Worm (Caenorhabditis elegans) whole organism, late embryonic: ENCODE results near the gene mrpl-11.

ENCODE experiments used
- C08G9.2 ChIP-seq: sonication (generic microtip); optimal IDR thresholded peaks from 2 replicates; lab custom pipeline; 2016; ENCODE audit warnings: mild to moderate bottlenecking, missing genetic modification characterization, moderate library complexity, missing compliant biosample characterization
- C38D4.7 ChIP-seq: fragments of 200-800 bp; sonication (Bioruptor generic); optimal IDR thresholded peaks from 2 replicates; lab custom pipeline; 2018; ENCODE audit warnings: mild to moderate bottlenecking, missing genetic modification characterization, moderate library complexity, missing compliant biosample characterization
- F13H6.1 ChIP-seq: sonication (generic microtip); optimal IDR thresholded peaks from 2 replicates; lab custom pipeline; 2016; ENCODE audit warnings: missing genetic modification characterization, missing compliant biosample characterization
- K02D7.2 ChIP-seq: sonication (generic microtip); optimal IDR thresholded peaks from 2 replicates; lab custom pipeline; 2017; ENCODE audit warnings: mild to moderate bottlenecking, missing genetic modification characterization, missing compliant biosample characterization
- K09A11.1 ChIP-seq: sonication (generic microtip); optimal IDR thresholded peaks from 2 replicates; lab custom pipeline; 2017; ENCODE audit warnings: antibody characterized with exemption, mild to moderate bottlenecking, missing genetic modification characterization, missing compliant biosample characterization; ENCODE audit not compliant: insufficient read depth
- T23F11.4 ChIP-seq: fragments of 200-800 bp; sonication (Bioruptor generic); optimal IDR thresholded peaks from 2 replicates; lab custom pipeline; 2018; ENCODE audit warnings: mild to moderate bottlenecking, missing genetic modification characterization, missing compliant biosample characterization
- ahr-1 ChIP-seq: sonication (generic microtip); optimal IDR thresholded peaks from 2 replicates; lab custom pipeline; 2016; ENCODE audit warnings: missing genetic modification characterization, missing compliant biosample characterization
- ama-1 ChIP-seq: fragments of 150-350 bp; optimal IDR thresholded peaks from 2 replicates; lab custom pipeline; 2014
- ceh-22 ChIP-seq: sonication (generic microtip); optimal IDR thresholded peaks from 2 replicates; lab custom pipeline; 2017; ENCODE audit warnings: missing biosample characterization, missing genetic modification characterization
- ceh-31 ChIP-seq: sonication (generic microtip); optimal IDR thresholded peaks from 2 replicates; lab custom pipeline; 2016; ENCODE audit warnings: missing genetic modification characterization, missing compliant biosample characterization
- ceh-6 ChIP-seq: fragments of 200-800 bp; sonication (Bioruptor generic); optimal IDR thresholded peaks from 2 replicates; lab custom pipeline; 2018; ENCODE audit warnings: mild to moderate bottlenecking, missing genetic modification characterization, missing compliant biosample characterization
- ceh-9 ChIP-seq: sonication (generic microtip); optimal IDR thresholded peaks from 2 replicates; lab custom pipeline; 2016; ENCODE audit warnings: mild to moderate bottlenecking, missing genetic modification characterization, inconsistent platforms, missing compliant biosample characterization
- dve-1 ChIP-seq: sonication (generic microtip); optimal IDR thresholded peaks from 2 replicates; lab custom pipeline; 2017; ENCODE audit warnings: antibody characterized with exemption, mild to moderate bottlenecking, missing genetic modification characterization, missing compliant biosample characterization
- elt-2 ChIP-seq: sonication (generic microtip); optimal IDR thresholded peaks from 2 replicates; lab custom pipeline; 2016; ENCODE audit warnings: missing genetic modification reagents, missing genetic modification characterization, missing compliant biosample characterization
- elt-4 ChIP-seq: sonication (generic microtip); optimal IDR thresholded peaks from 2 replicates; lab custom pipeline; 2016; ENCODE audit warnings: missing genetic modification characterization, missing compliant biosample characterization
- eyg-1 ChIP-seq: sonication (generic microtip); optimal IDR thresholded peaks from 2 replicates; lab custom pipeline; 2016; ENCODE audit warnings: missing genotype, missing genetic modification characterization, missing compliant biosample characterization
- fkh-10 ChIP-seq: fragments of 150-350 bp; optimal IDR thresholded peaks from 2 replicates; lab custom pipeline; 2014; ENCODE audit warnings: missing biosample characterization, missing genetic modification reagents, missing genetic modification characterization
- fkh-6 ChIP-seq: sonication (generic microtip); optimal IDR thresholded peaks from 2 replicates; lab custom pipeline; 2016; ENCODE audit warnings: missing genetic modification characterization, missing compliant biosample characterization
- hlh-15 ChIP-seq: sonication (generic microtip); optimal IDR thresholded peaks from 2 replicates; lab custom pipeline; 2016; ENCODE audit warnings: missing genetic modification characterization, missing compliant biosample characterization
- hlh-8 ChIP-seq: sonication (generic microtip); optimal IDR thresholded peaks from 2 replicates; lab custom pipeline; 2016; ENCODE audit warnings: missing genotype, missing genetic modification characterization, missing compliant biosample characterization
- lim-6 ChIP-seq: sonication (generic microtip); optimal IDR thresholded peaks from 2 replicates; lab custom pipeline; 2016; ENCODE audit warnings: missing genetic modification characterization, missing compliant biosample characterization
- nhr-232 ChIP-seq: sonication (generic microtip); optimal IDR thresholded peaks from 2 replicates; lab custom pipeline; 2016; ENCODE audit warnings: missing genetic modification characterization, missing compliant biosample characterization
- npax-4 ChIP-seq: sonication (generic microtip); optimal IDR thresholded peaks from 2 replicates; lab custom pipeline; 2016; ENCODE audit warnings: missing genetic modification characterization, missing compliant biosample characterization
- pag-3 ChIP-seq: sonication (generic microtip); optimal IDR thresholded peaks from 2 replicates; lab custom pipeline; 2016; ENCODE audit warnings: missing compliant biosample characterization, missing genetic modification characterization, borderline replicate concordance
- pat-9 ChIP-seq: fragments of 200-800 bp; sonication (Bioruptor generic); optimal IDR thresholded peaks from 2 replicates; lab custom pipeline; 2018; ENCODE audit warnings: mild to moderate bottlenecking, missing genetic modification characterization, moderate library complexity, missing compliant biosample characterization
- pha-2 ChIP-seq: sonication (generic microtip); optimal IDR thresholded peaks from 2 replicates; lab custom pipeline; 2017; ENCODE audit warnings: mild to moderate bottlenecking, missing genetic modification characterization, missing compliant biosample characterization
- pha-4 ChIP-seq: fragments of 150-350 bp; optimal IDR thresholded peaks from 2 replicates; lab custom pipeline; 2018; ENCODE audit warnings: missing biosample characterization, missing genetic modification reagents, missing genetic modification characterization
- pros-1 ChIP-seq: fragments of 150-350 bp; optimal IDR thresholded peaks from 2 replicates; lab custom pipeline; 2014; ENCODE audit warnings: missing biosample characterization, missing genetic modification reagents, missing genetic modification characterization
- rnt-1 ChIP-seq: sonication (generic microtip); optimal IDR thresholded peaks from 2 replicates; lab custom pipeline; 2016; ENCODE audit warnings: missing genetic modification characterization, missing compliant biosample characterization
- sox-2 ChIP-seq: fragments of 200-800 bp; sonication (Bioruptor generic); IDR thresholded peaks from 2 replicates; pipeline ENCODE4 v1.3.6; 2022; ENCODE audit warnings: missing genetic modification reagents, missing genetic modification characterization, missing compliant biosample characterization
- sox-4 ChIP-seq: sonication (generic microtip); optimal IDR thresholded peaks from 2 replicates; lab custom pipeline; 2017; ENCODE audit warnings: mild to moderate bottlenecking, missing genetic modification characterization, inconsistent platforms, missing compliant biosample characterization
- syd-9 ChIP-seq: sonication (generic microtip); optimal IDR thresholded peaks from 2 replicates; lab custom pipeline; 2016; ENCODE audit warnings: mild to moderate bottlenecking, missing genetic modification characterization, moderate library complexity, missing compliant biosample characterization
- tbx-2 ChIP-seq: sonication (generic microtip); optimal IDR thresholded peaks from 2 replicates; lab custom pipeline; 2016; ENCODE audit warnings: missing genetic modification characterization, missing compliant biosample characterization
- tbx-7 ChIP-seq: sonication (generic microtip); optimal IDR thresholded peaks from 2 replicates; lab custom pipeline; 2016; ENCODE audit warnings: missing genotype, missing genetic modification characterization, missing compliant biosample characterization
- ttx-3 ChIP-seq: sonication (generic microtip); optimal IDR thresholded peaks from 2 replicates; lab custom pipeline; 2016; ENCODE audit warnings: missing genetic modification reagents, missing genetic modification characterization, missing compliant biosample characterization
- unc-3 ChIP-seq, 2 experiments: fragments of 200-800 bp in 1 of 2; sonication (Bioruptor generic) in 1 of 2; sonication (generic microtip) in 1 of 2; conservative IDR thresholded peaks in 1 of 2; optimal IDR thresholded peaks in 1 of 2; 2 replicates each; pipeline versions ENCODE4 v1.3.6 to Lab custom; 2016 to 2022; ENCODE audit warnings: missing compliant biosample characterization in 2 of 2, missing genetic modification characterization in 2 of 2, missing genetic modification reagents in 1 of 2
- unc-42 ChIP-seq: sonication (generic microtip); optimal IDR thresholded peaks from 2 replicates; lab custom pipeline; 2016; ENCODE audit warnings: missing genotype, missing genetic modification characterization, missing compliant biosample characterization
- ztf-16 ChIP-seq: sonication (generic microtip); optimal IDR thresholded peaks from 2 replicates; lab custom pipeline; 2017; ENCODE audit warnings: missing genetic modification characterization, missing compliant biosample characterization

The mrpl-11 gene

DNA sequence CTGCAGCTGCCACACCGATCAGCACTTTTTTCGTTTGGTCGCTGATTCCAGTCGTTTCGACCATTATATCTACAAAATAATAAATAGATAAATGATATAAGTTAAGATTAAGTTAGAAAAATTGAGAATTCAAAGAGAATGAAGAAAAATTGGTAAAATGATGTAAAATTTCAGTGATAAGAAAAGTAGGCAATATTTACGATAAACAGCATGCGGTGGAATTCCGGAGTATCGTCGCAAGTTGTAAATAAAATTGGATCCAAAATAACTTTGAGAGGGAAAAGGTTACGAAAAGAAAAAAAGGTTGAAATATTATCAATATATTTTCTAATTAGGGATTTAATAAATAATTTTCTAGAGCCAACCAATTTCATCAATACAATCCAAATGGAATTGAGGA is 37.2 kb downstream of the mrpl-11 start, which contains the start of gene tomm-70:
Gene tomm-70, minus strand, starts transcription at position 69 of the 400 bp plus-strand sequence.
- no peak for TF ChIP-seq rnt-1
- no peak for TF ChIP-seq pat-9 (tag; lab: Kevin White, UChicago)
- no peak for TF ChIP-seq hlh-15 (tag; lab: Kevin White, UChicago)
- TF ChIP-seq hlh-8 (tag; lab: Kevin White, UChicago): no peak
- TF ChIP-seq elt-4: no peak
- TF ChIP-seq sox-4: no peak
- peak; percentile 21 for TF ChIP-seq elt-2 (tag; lab: Kevin White, UChicago)

DNA sequence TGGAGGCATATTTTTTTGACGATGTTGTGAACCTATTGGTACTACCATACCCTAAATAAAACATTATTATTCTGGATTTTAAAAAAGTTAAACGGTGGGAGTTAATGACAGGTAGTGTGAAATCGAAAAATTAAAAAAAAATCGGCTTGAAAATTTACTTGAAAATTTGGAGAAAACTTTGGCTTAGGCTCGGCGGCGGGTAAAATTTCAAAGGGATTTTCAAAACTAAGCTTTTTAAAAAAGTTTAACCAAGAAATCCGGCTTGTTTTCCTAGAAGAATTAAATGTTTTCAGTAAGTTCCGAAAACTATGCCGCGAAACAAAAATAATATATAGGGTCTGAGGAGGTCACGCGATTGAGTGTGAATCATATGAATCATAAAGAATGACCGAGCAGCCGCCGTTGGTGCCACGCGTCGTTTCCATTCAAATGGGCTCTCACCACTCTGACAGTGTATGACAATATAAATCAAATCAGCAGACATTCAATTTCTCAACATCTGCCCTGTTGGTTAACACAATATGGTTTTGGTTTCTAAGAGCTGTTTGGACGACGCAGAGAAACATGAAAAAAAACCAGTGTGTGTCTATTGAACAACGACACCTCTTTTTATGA is 43.7 kb downstream of the mrpl-11 start, which contains the start of gene aak-1:
Gene aak-1, minus strand, starts transcription at position 51 of the 615 bp plus-strand sequence.
- TF ChIP-seq hlh-8 (tag; lab: Kevin White, UChicago): peak; percentile 14
- no peak for TF ChIP-seq pros-1 (tag; lab: Kevin White, UChicago)

DNA sequence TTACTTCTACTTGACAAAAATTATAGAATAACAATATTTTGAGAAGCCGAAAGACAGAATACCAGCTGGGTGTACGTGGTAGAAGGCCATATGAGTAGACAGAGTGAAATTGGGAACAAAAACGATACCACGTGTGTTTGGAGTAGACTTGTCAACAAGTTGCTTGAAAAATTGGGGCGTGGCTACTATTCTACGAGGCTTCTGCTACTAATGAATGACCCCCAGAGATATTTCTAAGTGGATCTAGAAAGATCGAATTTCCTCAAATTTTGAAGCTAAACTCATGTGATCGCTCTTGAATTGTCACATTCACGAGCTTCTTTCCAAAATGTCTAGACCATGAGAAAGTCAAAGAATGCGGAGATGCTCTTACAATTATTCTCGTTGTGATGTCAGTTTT is 44.6 kb downstream of the mrpl-11 start:
- no peak for TF ChIP-seq syd-9 (tag; lab: Kevin White, UChicago)
- TF ChIP-seq, all 69 proteins: peak for 0

DNA sequence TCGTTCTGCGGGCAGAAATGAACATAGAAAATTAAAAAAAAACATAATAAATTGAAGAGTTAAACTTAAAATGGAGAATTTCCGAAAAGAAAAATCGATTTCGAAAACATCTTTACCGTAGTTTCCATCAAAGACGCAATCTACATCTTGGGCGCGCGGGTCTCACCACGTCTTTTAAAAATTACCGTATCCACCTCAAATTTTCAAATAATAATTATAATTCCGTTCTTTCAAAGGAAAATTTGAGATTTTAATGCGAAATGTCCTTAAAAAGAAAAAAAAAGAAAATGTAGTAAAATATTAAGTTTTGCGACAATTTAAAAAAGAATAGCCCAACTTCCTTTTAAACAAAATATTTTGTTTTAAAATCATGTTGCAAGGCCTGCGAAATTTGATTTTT is 45.7 kb downstream of the mrpl-11 start:
- TF ChIP-seq tbx-2 (tag; lab: Kevin White, UChicago) (no peak), ceh-31 (tag; lab: Kevin White, UChicago) (no peak), K02D7.2 (tag; lab: Kevin White, UChicago) (no peak), pag-3 (tag; lab: Kevin White, UChicago) (no peak), pha-4 (tag; lab: Kevin White, UChicago) (no peak), rnt-1 (no peak), pha-2 (no peak), unc-3 (GFP tag; conservative IDR thresholded peaks at IDR 0.05; lab: Robert Waterston, UW) (no peak), unc-3 (tag; optimal IDR thresholded peaks at IDR 0.05; lab: Kevin White, UChicago) (no peak), tbx-7 (tag; lab: Kevin White, UChicago) (no peak), ceh-22 (tag; lab: Kevin White, UChicago) (no peak), ttx-3 (tag; lab: Kevin White, UChicago) (no peak), sox-2 (GFP tag; lab: Robert Waterston, UW) (no peak), unc-42 (tag; lab: Kevin White, UChicago) (no peak)
- TF ChIP-seq, all 69 proteins: peak for 0

ce11 chrIII:8765030-8765429 is 47.6 kb downstream of the mrpl-11 start:
- TF ChIP-seq hlh-8 (tag; lab: Kevin White, UChicago) (peak; percentile 71), lim-6 (tag; lab: Kevin White, UChicago) (no peak), ztf-16 (tag; lab: Kevin White, UChicago) (no peak)

DNA sequence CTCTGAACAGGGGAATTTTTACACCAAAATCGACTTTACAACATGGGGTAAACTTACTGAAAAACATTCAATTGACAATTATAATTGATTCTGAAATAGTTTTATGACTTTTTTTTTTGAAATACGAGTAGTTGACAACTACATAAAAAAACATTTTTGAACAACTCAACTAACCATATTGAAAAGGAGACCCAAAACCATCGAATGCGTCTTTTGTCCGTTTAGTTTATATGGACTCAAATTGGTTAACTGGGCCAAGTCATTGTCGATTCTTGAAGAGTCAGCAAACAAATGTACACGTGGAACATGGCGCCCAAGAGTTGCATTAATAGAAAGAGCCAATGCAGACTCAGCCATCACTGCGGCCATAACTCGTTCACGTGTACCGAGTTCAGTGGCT is 49.0 kb downstream of the mrpl-11 start:
- TF ChIP-seq ztf-16 (tag; lab: Kevin White, UChicago) (no peak), npax-4 (tag; lab: Kevin White, UChicago) (no peak)

ce11 chrIII:8767292-8767829 is 49.9 kb downstream of the mrpl-11 start, which contains the start of gene mig-22:
Gene mig-22 (minus strand): TSS chrIII:8767342.
- no peak for TF ChIP-seq fkh-6 (tag; lab: Kevin White, UChicago)
- no peak for TF ChIP-seq ahr-1 (tag; lab: Kevin White, UChicago)
- no peak for TF ChIP-seq ttx-3 (tag; lab: Kevin White, UChicago)
- TF ChIP-seq C08G9.2 (tag; lab: Kevin White, UChicago): no peak
- no peak for TF ChIP-seq elt-2 (tag; lab: Kevin White, UChicago)
- TF ChIP-seq ama-1: no peak
- no peak for TF ChIP-seq ceh-9
- no peak for TF ChIP-seq C38D4.7
- TF ChIP-seq tbx-2 (tag; lab: Kevin White, UChicago): no peak
- no peak for TF ChIP-seq F13H6.1 (tag; lab: Kevin White, UChicago)
- no peak for TF ChIP-seq fkh-10 (GFP tag; lab: Kevin White, UChicago)
- no peak for TF ChIP-seq unc-42 (tag; lab: Kevin White, UChicago)
- no peak for TF ChIP-seq ceh-6
- TF ChIP-seq K09A11.1 (tag; lab: Kevin White, UChicago): no peak
- TF ChIP-seq T23F11.4 (GFP tag; lab: Kevin White, UChicago): no peak
- TF ChIP-seq dve-1 (tag; lab: Kevin White, UChicago): no peak
- no peak for TF ChIP-seq hlh-15 (tag; lab: Kevin White, UChicago)
- TF ChIP-seq nhr-232 (tag; lab: Kevin White, UChicago): no peak
- TF ChIP-seq unc-3 (GFP tag; conservative IDR thresholded peaks at IDR 0.05; lab: Robert Waterston, UW): no peak
- TF ChIP-seq unc-3 (tag; optimal IDR thresholded peaks at IDR 0.05; lab: Kevin White, UChicago): no peak
- no peak for TF ChIP-seq eyg-1 (tag; lab: Kevin White, UChicago)
